Fruit fly (Drosophila melanogaster) whole organism, embryonic: Measurements from ENCODE around the gene Traf4.
A peak's percentile ranks its signal among the peaks of the same experiment; 100 is the strongest.

Experiments
- CG12071 ChIP-seq: fragments of 200-800 bp; sonication (Bioruptor generic); optimal IDR thresholded peaks from 3 replicates; lab custom pipeline; 2018; ENCODE audit warnings: missing biosample characterization, mild to moderate bottlenecking, missing genetic modification characterization
- CG12769 ChIP-seq: fragments of 200-800 bp; sonication (Bioruptor generic); optimal IDR thresholded peaks from 2 replicates; lab custom pipeline; 2019; ENCODE audit warnings: missing biosample characterization, mild to moderate bottlenecking, missing genetic modification characterization, moderate library complexity
- CG13287 ChIP-seq: fragments of 200-800 bp; sonication (Bioruptor generic); IDR thresholded peaks from 2 replicates; pipeline ENCODE4 v1.3.6; 2022; ENCODE audit warnings: missing biosample characterization, missing genetic modification characterization; ENCODE audit not compliant: partially characterized antibody
- CG13894 ChIP-seq: fragments of 200-800 bp; sonication (Bioruptor generic); optimal IDR thresholded peaks from 3 replicates; lab custom pipeline; 2018; ENCODE audit warnings: missing biosample characterization, mild to moderate bottlenecking, missing genetic modification characterization, moderate library complexity
- CG16813 ChIP-seq: fragments of 200-800 bp; sonication (Bioruptor generic); IDR thresholded peaks from 3 replicates; pipeline ENCODE4 v1.3.6; 2022; ENCODE audit warnings: missing biosample characterization, missing genetic modification characterization; ENCODE audit not compliant: partially characterized antibody
- CG17328 ChIP-seq: fragments of 200-800 bp; sonication (Bioruptor generic); IDR thresholded peaks from 2 replicates; pipeline ENCODE4 v1.3.6; 2022; ENCODE audit warnings: missing biosample characterization, missing genetic modification characterization
- CG2129 ChIP-seq: fragments of 200-800 bp; sonication (Bioruptor generic); IDR thresholded peaks from 2 replicates; pipeline ENCODE4 v1.3.6; 2022; ENCODE audit warnings: missing biosample characterization, missing genetic modification characterization; ENCODE audit not compliant: partially characterized antibody
- CG2875 ChIP-seq: fragments of 200-800 bp; sonication (Bioruptor generic); optimal IDR thresholded peaks from 2 replicates; lab custom pipeline; 2017; ENCODE audit warnings: missing biosample characterization, mild to moderate bottlenecking, missing genetic modification characterization, missing genetic modification reagents
- CG31365 ChIP-seq: fragments of 200-800 bp; sonication (Bioruptor generic); optimal IDR thresholded peaks from 2 replicates; lab custom pipeline; 2018; ENCODE audit warnings: missing biosample characterization, mild to moderate bottlenecking, missing genetic modification characterization
- CG3281 ChIP-seq: fragments of 200-800 bp; sonication (Bioruptor generic); optimal IDR thresholded peaks from 3 replicates; lab custom pipeline; 2017; ENCODE audit warnings: missing biosample characterization, mild to moderate bottlenecking, missing genetic modification characterization
- CG34224 ChIP-seq: fragments of 200-800 bp; sonication (Bioruptor generic); IDR thresholded peaks from 3 replicates; pipeline ENCODE4 v1.3.6; 2022; ENCODE audit warnings: missing biosample characterization, missing genetic modification characterization; ENCODE audit not compliant: partially characterized antibody
- CG34376 ChIP-seq: fragments of 200-800 bp; sonication (Bioruptor generic); optimal IDR thresholded peaks from 2 replicates; lab custom pipeline; 2018; ENCODE audit warnings: missing biosample characterization, mild to moderate bottlenecking, missing genetic modification characterization
- CG42726 ChIP-seq: fragments of 200-800 bp; sonication (Bioruptor generic); IDR thresholded peaks from 2 replicates; pipeline ENCODE4 v1.3.6; 2022; ENCODE audit warnings: missing biosample characterization, missing genetic modification characterization; ENCODE audit not compliant: partially characterized antibody
- CG7357 ChIP-seq: fragments of 200-800 bp; sonication (Bioruptor generic); IDR thresholded peaks from 3 replicates; pipeline ENCODE4 v1.3.6; 2022; ENCODE audit warnings: missing biosample characterization, missing genetic modification characterization
- CG7963 ChIP-seq: fragments of 200-800 bp; sonication (Bioruptor generic); IDR thresholded peaks from 3 replicates; pipeline ENCODE4 v1.3.6; 2022; ENCODE audit warnings: missing biosample characterization, missing genetic modification characterization; ENCODE audit not compliant: partially characterized antibody
- CG8281 ChIP-seq: fragments of 200-800 bp; sonication (Bioruptor generic); optimal IDR thresholded peaks from 2 replicates; lab custom pipeline; 2018; ENCODE audit warnings: missing biosample characterization, mild to moderate bottlenecking, missing genetic modification characterization, moderate library complexity
- CG8388 ChIP-seq: fragments of 200-800 bp; sonication (Bioruptor generic); optimal IDR thresholded peaks from 2 replicates; lab custom pipeline; 2019; ENCODE audit warnings: missing biosample characterization, mild to moderate bottlenecking, missing genetic modification characterization, moderate library complexity
- Chrac-16 ChIP-seq: fragments of 200-800 bp; sonication (Bioruptor generic); optimal IDR thresholded peaks from 3 replicates; lab custom pipeline; 2016; ENCODE audit warnings: missing biosample characterization, missing genetic modification characterization
- D19B ChIP-seq: fragments of 200-800 bp; sonication (Bioruptor generic); optimal IDR thresholded peaks from 2 replicates; lab custom pipeline; 2017; ENCODE audit warnings: missing biosample characterization, mild to moderate bottlenecking, missing genetic modification characterization
- Dbx ChIP-seq: fragments of 200-800 bp; sonication (Bioruptor generic); IDR thresholded peaks from 3 replicates; pipeline ENCODE4 v1.3.6; 2022; ENCODE audit warnings: missing biosample characterization, missing genetic modification characterization
- Deaf1 ChIP-seq: fragments of 200-800 bp; optimal IDR thresholded peaks from 3 replicates; lab custom pipeline; 2019; ENCODE audit warnings: missing biosample characterization, mild to moderate bottlenecking, missing genetic modification characterization, moderate library complexity
- Dref ChIP-seq: fragments of 200-800 bp; sonication (Bioruptor generic); IDR thresholded peaks from 2 replicates; pipeline ENCODE4 v1.3.6; 2022; ENCODE audit warnings: missing biosample characterization, missing genetic modification characterization
- ERR ChIP-seq: fragments of 200-800 bp; sonication (Bioruptor generic); optimal IDR thresholded peaks from 2 replicates; lab custom pipeline; 2016; ENCODE audit warnings: missing biosample characterization, missing genetic modification characterization
- Fer1 ChIP-seq: fragments of 200-800 bp; sonication (Bioruptor generic); optimal IDR thresholded peaks from 2 replicates; lab custom pipeline; 2017; ENCODE audit warnings: missing biosample characterization, mild to moderate bottlenecking, missing genetic modification characterization
- HLHmδ ChIP-seq: fragments of 200-800 bp; sonication (Bioruptor generic); optimal IDR thresholded peaks from 2 replicates; lab custom pipeline; 2018; ENCODE audit warnings: missing biosample characterization, mild to moderate bottlenecking, missing genetic modification characterization, moderate library complexity
- Hr39 ChIP-seq: fragments of >200 bp; optimal IDR thresholded peaks from 2 replicates; lab custom pipeline; 2017
- Jarid2 ChIP-seq: fragments of 200-800 bp; sonication (Bioruptor generic); optimal IDR thresholded peaks from 3 replicates; lab custom pipeline; 2017; ENCODE audit warnings: mild to moderate bottlenecking, missing biosample characterization, missing genetic modification reagents, missing genetic modification characterization
- Max ChIP-seq: fragments of 200-800 bp; sonication (Bioruptor generic); optimal IDR thresholded peaks from 2 replicates; lab custom pipeline; 2016; ENCODE audit warnings: missing biosample characterization, mild to moderate bottlenecking, missing genetic modification characterization
- Med ChIP-seq: fragments of 200-800 bp; sonication (Bioruptor generic); peaks from one replicate; lab custom pipeline; 2016; ENCODE audit warnings: missing biosample characterization, missing genetic modification characterization, mild to moderate bottlenecking, inconsistent platforms, moderate library complexity
- Nf-YA ChIP-seq: fragments of 200-800 bp; sonication (Bioruptor generic); IDR thresholded peaks from 2 replicates; pipeline ENCODE4 v1.3.6; 2022; ENCODE audit warnings: missing biosample characterization, missing genetic modification characterization
- Optix ChIP-seq: fragments of 200-800 bp; sonication (Bioruptor generic); IDR thresholded peaks from 3 replicates; pipeline ENCODE4 v1.3.6; 2022; ENCODE audit warnings: missing biosample characterization, missing genetic modification characterization
- PHDP ChIP-seq: fragments of 200-800 bp; sonication (Bioruptor generic); optimal IDR thresholded peaks from 3 replicates; lab custom pipeline; 2018; ENCODE audit warnings: missing biosample characterization, mild to moderate bottlenecking, missing genetic modification characterization, moderate library complexity
- Stat92E ChIP-seq, 3 experiments: fragments of >200 bp in 2 of 3; fragments of 200-800 bp in 1 of 3; sonication (Bioruptor generic) in 1 of 3; optimal IDR thresholded peaks; 2 replicates each; lab custom pipeline; 2017 to 2019; ENCODE audit warnings: missing biosample characterization in 3 of 3, missing genetic modification characterization in 3 of 3, mild to moderate bottlenecking in 1 of 3, moderate library complexity in 1 of 3
- Trl ChIP-seq, 3 experiments: fragments of >200 bp in 2 of 3; fragments of 200-800 bp in 1 of 3; sonication (Bioruptor generic) in 1 of 3; optimal IDR thresholded peaks; 2 replicates in 1 of 3; 3 replicates in 2 of 3; lab custom pipeline; 2016 to 2017; ENCODE audit warnings: missing biosample characterization in 1 of 3, missing genetic modification characterization in 1 of 3
- aop ChIP-seq: fragments of 200-800 bp; sonication (Bioruptor generic); IDR thresholded peaks from 2 replicates; pipeline ENCODE4 v1.3.6; 2022; ENCODE audit warnings: missing biosample characterization, missing genetic modification characterization
- bab2 ChIP-seq: fragments of 200-800 bp; sonication (Bioruptor generic); optimal IDR thresholded peaks from 2 replicates; lab custom pipeline; 2016; ENCODE audit warnings: missing biosample characterization, missing genetic modification characterization
- caup ChIP-seq: fragments of 200-800 bp; sonication (Bioruptor generic); optimal IDR thresholded peaks from 3 replicates; lab custom pipeline; 2017; ENCODE audit warnings: missing biosample characterization, mild to moderate bottlenecking, missing genetic modification characterization, moderate library complexity; ENCODE audit not compliant: severe bottlenecking
- chm ChIP-seq: fragments of 200-800 bp; sonication (Bioruptor generic); IDR thresholded peaks from 2 replicates; pipeline ENCODE4 v1.3.6; 2022; ENCODE audit warnings: missing biosample characterization, missing genetic modification characterization
- corto ChIP-seq: fragments of 200-800 bp; sonication (Bioruptor generic); optimal IDR thresholded peaks from 2 replicates; lab custom pipeline; 2016; ENCODE audit warnings: missing biosample characterization, mild to moderate bottlenecking, missing genetic modification characterization, moderate library complexity
- crol ChIP-seq: fragments of 200-800 bp; sonication (Bioruptor generic); IDR thresholded peaks from 2 replicates; pipeline ENCODE4 v1.3.6; 2022; ENCODE audit warnings: missing biosample characterization, missing genetic modification characterization
- dysf ChIP-seq: fragments of 200-800 bp; sonication (Bioruptor generic); IDR thresholded peaks from 3 replicates; pipeline ENCODE4 v1.3.6; 2022; ENCODE audit warnings: missing biosample characterization, missing genetic modification characterization
- gro ChIP-seq: fragments of 200-800 bp; sonication (Bioruptor generic); optimal IDR thresholded peaks from 2 replicates; lab custom pipeline; 2016; ENCODE audit warnings: missing biosample characterization, missing genetic modification characterization
- gsb ChIP-seq: fragments of 200-800 bp; sonication (Bioruptor generic); IDR thresholded peaks from 2 replicates; pipeline ENCODE4 v1.3.6; 2022; ENCODE audit warnings: missing biosample characterization, missing genetic modification characterization
- kah ChIP-seq: fragments of 200-800 bp; sonication (Bioruptor generic); optimal IDR thresholded peaks from 2 replicates; lab custom pipeline; 2018; ENCODE audit warnings: missing biosample characterization, mild to moderate bottlenecking, missing genetic modification characterization
- lbe ChIP-seq: fragments of 200-800 bp; sonication (Bioruptor generic); optimal IDR thresholded peaks from 2 replicates; lab custom pipeline; 2016; ENCODE audit warnings: missing biosample characterization, mild to moderate bottlenecking, missing genetic modification characterization
- prd ChIP-seq, 3 experiments: fragments of >200 bp in 2 of 3; fragments of 200-800 bp in 1 of 3; sonication (Bioruptor generic) in 1 of 3; optimal IDR thresholded peaks in 2 of 3; IDR thresholded peaks in 1 of 3; 2 replicates in 2 of 3; 3 replicates in 1 of 3; pipeline versions ENCODE4 v1.3.6 to Lab custom; 2017 to 2022; ENCODE audit warnings: missing biosample characterization in 1 of 3, missing genetic modification characterization in 1 of 3
- sens-2 ChIP-seq: fragments of 200-800 bp; sonication (Bioruptor generic); IDR thresholded peaks from 2 replicates; pipeline ENCODE4 v1.3.6; 2022; ENCODE audit warnings: missing biosample characterization, missing genetic modification characterization
- sr ChIP-seq: fragments of 200-800 bp; sonication (Bioruptor generic); IDR thresholded peaks from 3 replicates; pipeline ENCODE4 v1.3.6; 2022; ENCODE audit warnings: missing biosample characterization, missing genetic modification characterization
- unc-4 ChIP-seq: fragments of 200-800 bp; sonication (Bioruptor generic); IDR thresholded peaks from 2 replicates; pipeline ENCODE4 v1.3.6; 2022; ENCODE audit warnings: missing biosample characterization, missing genetic modification characterization; ENCODE audit not compliant: partially characterized antibody

Traf4 gene

dm6 chr2L:4333758-4334114 lies 28.0 kb upstream of the Traf4 start, which contains the start of gene Atet (continued):
- TF ChIP-seq Dref (GFP tag; lab: Robert Waterston, UW) (0 out of 2 replicates have a peak, but pooled peaks have one; percentile 26), Trl (optimal IDR thresholded peaks at IDR 0.05; lab: Kevin White, UChicago) (peak; percentile 60 to 65), Trl (GFP tag; optimal IDR thresholded peaks at IDR 0.05; lab: Kevin White, UChicago) (no peak), CG2875 (GFP tag; lab: Kevin White, UChicago) (no peak), kah (GFP tag; lab: Kevin White, UChicago) (peak; percentile 11), dysf (GFP tag; lab: Robert Waterston, UW) (no peak), chm (peak; percentile 70), sr (GFP tag; lab: Robert Waterston, UW) (peak; percentile 56; the same call in 1 of the 3 replicates), lbe (no peak), gro (GFP tag; lab: Kevin White, UChicago) (peak; percentile 30), PHDP (tag; lab: Kevin White, UChicago) (no peak), prd (optimal IDR thresholded peaks at IDR 0.05; lab: Kevin White, UChicago) (no peak), prd (GFP tag; IDR thresholded peaks at IDR 0.05; lab: Robert Waterston, UW) (no peak), CG13287 (GFP tag; lab: Robert Waterston, UW) (peak; percentile 46), Max (GFP tag; lab: Kevin White, UChicago) (no peak), unc-4 (GFP tag; lab: Robert Waterston, UW) (0 out of 2 replicates have a peak, but pooled peaks have one; percentile 14), Jarid2 (GFP tag; lab: Kevin White, UChicago) (peak; percentile 96), Chrac-16 (no peak), Hr39 (lab: Kevin White, UChicago) (no peak), crol (GFP tag; lab: Robert Waterston, UW) (no peak), bab2 (GFP tag; lab: Kevin White, UChicago) (no peak), ERR (no peak), CG13894 (tag; lab: Kevin White, UChicago) (peak; percentile 15), CG31365 (no peak), Fer1 (GFP tag; lab: Kevin White, UChicago) (no peak), CG16813 (GFP tag; lab: Robert Waterston, UW) (peak; percentile 29; the same call in 1 of the 3 replicates), CG17328 (peak; percentile 10; the same call in 1 of the 2 replicates), HLHmδ (GFP tag; lab: Kevin White, UChicago) (peak; percentile 35), caup (GFP tag; lab: Kevin White, UChicago) (peak; percentile 40), Nf-YA (GFP tag; lab: Robert Waterston, UW) (no peak), corto (no peak), CG2129 (no peak), CG7963 (GFP tag; lab: Robert Waterston, UW) (0 out of 3 replicates have a peak, but pooled peaks have one; percentile 31), Med (peak; percentile 82), Deaf1 (tag; lab: Kevin White, UChicago) (peak; percentile 79), aop (GFP tag; lab: Robert Waterston, UW) (peak; percentile 64; the same call in 1 of the 2 replicates), sens-2 (GFP tag; lab: Robert Waterston, UW) (no peak), D19B (GFP tag; lab: Kevin White, UChicago) (no peak), CG34224 (GFP tag; lab: Robert Waterston, UW) (no peak), CG8388 (GFP tag; lab: Kevin White, UChicago) (no peak), CG12769 (tag; lab: Kevin White, UChicago) (peak; percentile 89), CG8281 (no peak), Optix (GFP tag; lab: Robert Waterston, UW) (no peak), CG12071 (GFP tag; lab: Kevin White, UChicago) (peak; percentile 47), Dbx (GFP tag; lab: Robert Waterston, UW) (peak; percentile 37; the same call in 1 of the 3 replicates), gsb (GFP tag; lab: Robert Waterston, UW) (peak; percentile 41; the same call in 1 of the 2 replicates), CG7357 (GFP tag; lab: Robert Waterston, UW) (no peak), CG3281 (GFP tag; lab: Kevin White, UChicago) (no peak), CG42726 (peak; percentile 77), CG34376 (GFP tag; lab: Kevin White, UChicago) (no peak), Stat92E (GFP tag; optimal IDR thresholded peaks at IDR 0.05; lab: Kevin White, UChicago) (no peak)
